Fruit fly (Drosophila melanogaster) whole organism, embryonic: ENCODE measurements around the gene RpS28b.

ENCODE experiments used
- Aef1 ChIP-seq: fragments of 200-800 bp; sonication (Bioruptor generic); IDR thresholded peaks from 3 replicates; pipeline ENCODE4 v1.3.6; 2022; ENCODE audit warnings: missing biosample characterization, missing genetic modification characterization
- Bdp1 ChIP-seq: fragments of 200-800 bp; sonication (Bioruptor generic); optimal IDR thresholded peaks from 3 replicates; lab custom pipeline; 2016; ENCODE audit warnings: missing biosample characterization, missing genetic modification characterization
- CG12071 ChIP-seq: fragments of 200-800 bp; sonication (Bioruptor generic); optimal IDR thresholded peaks from 3 replicates; lab custom pipeline; 2018; ENCODE audit warnings: missing biosample characterization, mild to moderate bottlenecking, missing genetic modification characterization
- CG12236 ChIP-seq: fragments of 200-800 bp; sonication (Bioruptor generic); optimal IDR thresholded peaks from 2 replicates; lab custom pipeline; 2016; ENCODE audit warnings: missing biosample characterization, missing genetic modification characterization
- CG12299 ChIP-seq: fragments of 200-800 bp; sonication (Bioruptor generic); optimal IDR thresholded peaks from 2 replicates; lab custom pipeline; 2018; ENCODE audit warnings: missing biosample characterization, mild to moderate bottlenecking, missing genetic modification characterization
- CG15073 ChIP-seq: fragments of 200-800 bp; sonication (Bioruptor generic); optimal IDR thresholded peaks from 2 replicates; lab custom pipeline; 2016; ENCODE audit warnings: missing biosample characterization, missing genetic modification characterization
- CG17568 ChIP-seq: fragments of 200-800 bp; sonication (Bioruptor generic); optimal IDR thresholded peaks from 2 replicates; lab custom pipeline; 2018; ENCODE audit warnings: missing biosample characterization, mild to moderate bottlenecking, missing genetic modification characterization, moderate library complexity
- CG1832 ChIP-seq: fragments of 200-800 bp; sonication (Bioruptor generic); optimal IDR thresholded peaks from 2 replicates; lab custom pipeline; 2017; ENCODE audit warnings: missing biosample characterization, mild to moderate bottlenecking, missing genetic modification characterization, inconsistent platforms
- CG2199 ChIP-seq: fragments of 200-800 bp; sonication (Bioruptor generic); IDR thresholded peaks from 3 replicates; pipeline ENCODE4 v1.3.6; 2022; ENCODE audit warnings: missing biosample characterization, missing genetic modification characterization
- CG2875 ChIP-seq: fragments of 200-800 bp; sonication (Bioruptor generic); optimal IDR thresholded peaks from 2 replicates; lab custom pipeline; 2017; ENCODE audit warnings: missing biosample characterization, mild to moderate bottlenecking, missing genetic modification characterization, missing genetic modification reagents
- CG3281 ChIP-seq: fragments of 200-800 bp; sonication (Bioruptor generic); optimal IDR thresholded peaks from 3 replicates; lab custom pipeline; 2017; ENCODE audit warnings: missing biosample characterization, mild to moderate bottlenecking, missing genetic modification characterization
- CG3407 ChIP-seq: fragments of 200-800 bp; sonication (Bioruptor generic); optimal IDR thresholded peaks from 2 replicates; lab custom pipeline; 2018; ENCODE audit warnings: missing biosample characterization, mild to moderate bottlenecking, missing genetic modification characterization
- CG34376 ChIP-seq: fragments of 200-800 bp; sonication (Bioruptor generic); optimal IDR thresholded peaks from 2 replicates; lab custom pipeline; 2018; ENCODE audit warnings: missing biosample characterization, mild to moderate bottlenecking, missing genetic modification characterization
- CG4328 ChIP-seq: fragments of 200-800 bp; sonication (Bioruptor generic); optimal IDR thresholded peaks from 3 replicates; lab custom pipeline; 2017; ENCODE audit warnings: missing biosample characterization, missing genetic modification reagents, missing genetic modification characterization
- CG4424 ChIP-seq: fragments of 200-800 bp; sonication (Bioruptor generic); optimal IDR thresholded peaks from 3 replicates; lab custom pipeline; 2016; ENCODE audit warnings: missing biosample characterization, missing genetic modification characterization
- CG5245 ChIP-seq: fragments of 200-800 bp; sonication (Bioruptor generic); optimal IDR thresholded peaks from 3 replicates; lab custom pipeline; 2016; ENCODE audit warnings: missing biosample characterization, missing genetic modification characterization
- CG6689 ChIP-seq: fragments of 200-800 bp; sonication (Bioruptor generic); IDR thresholded peaks from 2 replicates; pipeline ENCODE4 v1.3.6; 2022; ENCODE audit warnings: missing biosample characterization, missing genetic modification characterization
- CG7271 ChIP-seq: fragments of 200-800 bp; sonication (Bioruptor generic); optimal IDR thresholded peaks from 2 replicates; lab custom pipeline; 2018; ENCODE audit warnings: missing biosample characterization, mild to moderate bottlenecking, missing genetic modification characterization, moderate library complexity
- CG7745 ChIP-seq: fragments of 200-800 bp; sonication (Bioruptor generic); optimal IDR thresholded peaks from 2 replicates; lab custom pipeline; 2018; ENCODE audit warnings: missing biosample characterization, mild to moderate bottlenecking, missing genetic modification characterization, moderate library complexity
- CG8290 ChIP-seq, 3 experiments: fragments of 200-800 bp; sonication (Bioruptor generic); optimal IDR thresholded peaks; 2 replicates each; lab custom pipeline; 2016 to 2019; ENCODE audit warnings: missing biosample characterization in 3 of 3, missing genetic modification characterization in 3 of 3, mild to moderate bottlenecking in 2 of 3, moderate library complexity in 1 of 3
- CG8944 ChIP-seq: fragments of 200-800 bp; sonication (Bioruptor generic); optimal IDR thresholded peaks from 3 replicates; lab custom pipeline; 2016; ENCODE audit warnings: missing biosample characterization, missing genetic modification characterization
- CG9215 ChIP-seq: fragments of 200-800 bp; sonication (Bioruptor generic); IDR thresholded peaks from 2 replicates; pipeline ENCODE4 v1.3.6; 2022; ENCODE audit warnings: missing biosample characterization, missing genetic modification characterization
- CG9609 ChIP-seq: fragments of 200-800 bp; sonication (Bioruptor generic); optimal IDR thresholded peaks from 3 replicates; lab custom pipeline; 2016; ENCODE audit warnings: missing biosample characterization, missing genetic modification characterization
- Dref ChIP-seq: fragments of 200-800 bp; sonication (Bioruptor generic); IDR thresholded peaks from 2 replicates; pipeline ENCODE4 v1.3.6; 2022; ENCODE audit warnings: missing biosample characterization, missing genetic modification characterization
- Fer3 ChIP-seq: fragments of 200-800 bp; sonication (Bioruptor generic); optimal IDR thresholded peaks from 2 replicates; lab custom pipeline; 2018; ENCODE audit warnings: missing biosample characterization, mild to moderate bottlenecking, missing genetic modification characterization, moderate library complexity
- GATAe ChIP-seq: fragments of 200-800 bp; sonication (Bioruptor generic); conservative IDR thresholded peaks from 2 replicates; pipeline ENCODE4 v1.3.6; 2022; ENCODE audit warnings: missing biosample characterization, missing genetic modification characterization
- HLH3B ChIP-seq: fragments of 200-800 bp; sonication (Bioruptor generic); IDR thresholded peaks from 2 replicates; pipeline ENCODE4 v1.3.6; 2022; ENCODE audit warnings: missing biosample characterization, missing genetic modification characterization
- Hey ChIP-seq: fragments of 200-800 bp; sonication (Bioruptor generic); optimal IDR thresholded peaks from 3 replicates; lab custom pipeline; 2018; ENCODE audit warnings: missing biosample characterization, mild to moderate bottlenecking, missing genetic modification characterization
- Kr ChIP-seq: fragments of 200-800 bp; sonication (Bioruptor generic); optimal IDR thresholded peaks from 2 replicates; lab custom pipeline; 2017; ENCODE audit warnings: missing biosample characterization, mild to moderate bottlenecking, missing genetic modification characterization
- Lim3 ChIP-seq: fragments of 200-800 bp; sonication (Bioruptor generic); IDR thresholded peaks from 2 replicates; pipeline ENCODE4 v1.3.6; 2022; ENCODE audit warnings: missing biosample characterization, missing genetic modification characterization
- Lpt ChIP-seq: fragments of >200 bp; optimal IDR thresholded peaks from 2 replicates; lab custom pipeline; 2018; ENCODE audit warnings: missing biosample characterization, missing genetic modification characterization
- MBD-R2 ChIP-seq: fragments of 200-800 bp; sonication (Bioruptor generic); IDR thresholded peaks from 2 replicates; pipeline ENCODE4 v1.3.6; 2022; ENCODE audit warnings: missing biosample characterization, missing genetic modification characterization
- Med ChIP-seq: fragments of 200-800 bp; sonication (Bioruptor generic); peaks from one replicate; lab custom pipeline; 2016; ENCODE audit warnings: missing biosample characterization, missing genetic modification characterization, mild to moderate bottlenecking, inconsistent platforms, moderate library complexity
- cato ChIP-seq: fragments of 200-800 bp; sonication (Bioruptor generic); optimal IDR thresholded peaks from 2 replicates; lab custom pipeline; 2016; ENCODE audit warnings: missing biosample characterization, missing genetic modification characterization, borderline replicate concordance
- ewg ChIP-seq: fragments of 200-800 bp; sonication (Bioruptor generic); optimal IDR thresholded peaks from 3 replicates; lab custom pipeline; 2017; ENCODE audit warnings: mild to moderate bottlenecking, missing biosample characterization, missing genetic modification reagents, missing genetic modification characterization
- eyg ChIP-seq: fragments of 200-800 bp; sonication (Bioruptor generic); optimal IDR thresholded peaks from 3 replicates; lab custom pipeline; 2016; ENCODE audit warnings: missing biosample characterization, missing genetic modification characterization
- fd3F ChIP-seq: fragments of 200-800 bp; sonication (Bioruptor generic); optimal IDR thresholded peaks from 2 replicates; lab custom pipeline; 2018; ENCODE audit warnings: missing biosample characterization, mild to moderate bottlenecking, missing genetic modification characterization, moderate library complexity
- fru ChIP-seq: fragments of >200 bp; optimal IDR thresholded peaks from 2 replicates; lab custom pipeline; 2017
- ftz-f1 ChIP-seq: fragments of 200-800 bp; sonication (Bioruptor generic); optimal IDR thresholded peaks from 2 replicates; lab custom pipeline; 2016; ENCODE audit warnings: missing biosample characterization, missing genetic modification characterization
- gro ChIP-seq: fragments of 200-800 bp; sonication (Bioruptor generic); optimal IDR thresholded peaks from 2 replicates; lab custom pipeline; 2016; ENCODE audit warnings: missing biosample characterization, missing genetic modification characterization
- lbe ChIP-seq: fragments of 200-800 bp; sonication (Bioruptor generic); optimal IDR thresholded peaks from 2 replicates; lab custom pipeline; 2016; ENCODE audit warnings: missing biosample characterization, mild to moderate bottlenecking, missing genetic modification characterization
- lmd ChIP-seq: fragments of 200-800 bp; sonication (Bioruptor generic); IDR thresholded peaks from 2 replicates; pipeline ENCODE4 v1.3.6; 2022; ENCODE audit warnings: missing biosample characterization, missing genetic modification characterization
- p53 ChIP-seq: fragments of 200-800 bp; sonication (Bioruptor generic); optimal IDR thresholded peaks from 2 replicates; lab custom pipeline; 2016; ENCODE audit warnings: missing biosample characterization, missing genetic modification characterization
- scrt ChIP-seq: fragments of 200-800 bp; sonication (Bioruptor generic); optimal IDR thresholded peaks from 2 replicates; lab custom pipeline; 2018; ENCODE audit warnings: missing biosample characterization, mild to moderate bottlenecking, missing genetic modification characterization, moderate library complexity
- seq ChIP-seq: fragments of 200-800 bp; sonication (Bioruptor generic); IDR thresholded peaks from 2 replicates; pipeline ENCODE4 v1.3.6; 2022; ENCODE audit warnings: missing biosample characterization, missing genetic modification characterization
- sna ChIP-seq: fragments of 200-800 bp; sonication (Bioruptor generic); IDR thresholded peaks from 2 replicates; pipeline ENCODE4 v1.3.6; 2022; ENCODE audit warnings: missing biosample characterization, missing genetic modification characterization; ENCODE audit not compliant: partially characterized antibody
- sr ChIP-seq: fragments of 200-800 bp; sonication (Bioruptor generic); IDR thresholded peaks from 3 replicates; pipeline ENCODE4 v1.3.6; 2022; ENCODE audit warnings: missing biosample characterization, missing genetic modification characterization
- stwl ChIP-seq: fragments of 200-800 bp; sonication (Bioruptor generic); optimal IDR thresholded peaks from 3 replicates; lab custom pipeline; 2018; ENCODE audit warnings: missing biosample characterization, mild to moderate bottlenecking, missing genetic modification characterization, moderate library complexity
- unpg ChIP-seq: fragments of 200-800 bp; sonication (Bioruptor generic); optimal IDR thresholded peaks from 3 replicates; lab custom pipeline; 2018; ENCODE audit warnings: missing biosample characterization, mild to moderate bottlenecking, missing genetic modification characterization, moderate library complexity

The RpS28b gene

DNA sequence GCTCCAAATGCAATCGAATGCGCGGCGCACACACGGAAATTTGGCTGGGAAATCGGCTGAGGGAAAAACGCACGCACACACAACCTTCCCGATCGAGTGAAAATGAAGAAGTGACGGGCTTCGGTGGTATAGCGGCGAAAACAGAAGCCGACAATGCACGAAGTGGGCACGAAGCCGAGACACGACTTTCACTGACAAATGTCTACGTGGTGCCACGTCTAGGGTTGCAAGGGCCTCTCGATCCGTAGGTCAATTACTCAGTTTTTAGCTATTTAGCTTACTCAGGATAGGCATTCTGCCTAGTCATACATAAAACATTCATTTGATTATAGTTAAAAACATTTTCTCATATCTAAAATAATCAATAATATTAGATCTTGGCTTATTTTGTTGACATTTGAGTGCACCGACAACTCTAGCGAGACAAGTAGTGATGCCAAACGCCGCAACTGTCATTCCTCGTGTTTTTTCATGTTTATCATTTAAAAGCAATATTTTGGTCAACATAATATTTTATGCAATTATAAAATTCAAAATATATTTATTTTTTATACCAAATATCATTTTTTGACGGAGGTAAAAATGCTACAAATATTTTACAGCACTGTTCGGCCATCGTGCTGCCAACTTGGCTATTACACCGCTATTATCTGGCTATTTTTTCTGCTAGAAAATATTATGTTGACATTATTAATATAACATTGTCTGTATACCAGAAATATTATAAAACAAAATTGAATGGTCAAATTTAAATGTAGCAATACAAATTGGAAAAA is 690 bp upstream of the RpS28b start (continued):
- TF ChIP-seq CG2875 (GFP tag; lab: Kevin White, UChicago) (peak; percentile 75), CG7745 (no peak), CG15073 (GFP tag; lab: Kevin White, UChicago) (peak; percentile 46), lmd (peak; percentile 84), fru (lab: Kevin White, UChicago) (no peak), CG4328 (GFP tag; lab: Kevin White, UChicago) (peak; percentile 88), GATAe (GFP tag; lab: Robert Waterston, UW) (peak; percentile 43; the same call in 1 of the 2 replicates), CG34376 (GFP tag; lab: Kevin White, UChicago) (peak; percentile 78), CG9215 (GFP tag; lab: Robert Waterston, UW) (peak; percentile 79), sr (GFP tag; lab: Robert Waterston, UW) (peak; percentile 37; the same call in 1 of the 3 replicates), ftz-f1 (GFP tag; lab: Kevin White, UChicago) (no peak), unpg (peak; percentile 92), seq (GFP tag; lab: Robert Waterston, UW) (peak; percentile 89), CG12236 (peak; percentile 63), eyg (GFP tag; lab: Kevin White, UChicago) (no peak), CG12299 (peak; percentile 89), Dref (GFP tag; lab: Robert Waterston, UW) (peak; percentile 36), Aef1 (peak; percentile 82; the same call in 2 of the 3 replicates), CG6689 (GFP tag; lab: Robert Waterston, UW) (peak; percentile 90), Hey (tag; lab: Kevin White, UChicago) (peak; percentile 48), CG7271 (tag; lab: Kevin White, UChicago) (peak; percentile 71), Med (GFP tag; lab: Kevin White, UChicago) (peak; percentile 95), Lpt (no peak), Lim3 (GFP tag; lab: Robert Waterston, UW) (0 out of 2 replicates have a peak, but pooled peaks have one; percentile 54), Kr (GFP tag; lab: Kevin White, UChicago) (no peak), ewg (peak; percentile 72), fd3F (GFP tag; lab: Kevin White, UChicago) (peak; percentile 82), CG3407 (peak; percentile 77), CG9609 (GFP tag; lab: Kevin White, UChicago) (peak; percentile 57), MBD-R2 (GFP tag; lab: Robert Waterston, UW) (peak; percentile 79; the same call in 1 of the 2 replicates), CG3281 (GFP tag; lab: Kevin White, UChicago) (peak; percentile 86), Fer3 (tag; lab: Kevin White, UChicago) (peak; percentile 92), Bdp1 (peak; percentile 69), gro (GFP tag; lab: Kevin White, UChicago) (peak; percentile 55), CG17568 (GFP tag; lab: Kevin White, UChicago) (peak; percentile 87), cato (GFP tag; lab: Kevin White, UChicago) (peak; percentile 64), CG8290 (GFP tag; optimal IDR thresholded peaks at IDR 0.05; lab: Kevin White, UChicago) (peak; percentile 85), CG8290 (tag; optimal IDR thresholded peaks at IDR 0.05; lab: Kevin White, UChicago) (peak; percentile 44 to 89), sna (GFP tag; lab: Robert Waterston, UW) (no peak), p53 (no peak), scrt (GFP tag; lab: Kevin White, UChicago) (peak; percentile 80), CG12071 (GFP tag; lab: Kevin White, UChicago) (peak; percentile 77), CG8944 (GFP tag; lab: Kevin White, UChicago) (peak; percentile 67), CG2199 (GFP tag; lab: Robert Waterston, UW) (peak; percentile 61; the same call in 1 of the 3 replicates), lbe (peak; percentile 86), stwl (tag; lab: Kevin White, UChicago) (peak; percentile 57), CG1832 (GFP tag; lab: Kevin White, UChicago) (no peak), CG5245 (GFP tag; lab: Kevin White, UChicago) (peak; percentile 78), HLH3B (peak; percentile 86), CG4424 (GFP tag; lab: Kevin White, UChicago) (peak; percentile 89)
